Fruit fly (Drosophila melanogaster) whole organism, embryonic: ENCODE results near the gene mbm.

Source experiments
- Asciz ChIP-seq: fragments of 200-800 bp; sonication (Bioruptor generic); optimal IDR thresholded peaks from 2 replicates; lab custom pipeline; 2017; ENCODE audit warnings: missing biosample characterization, mild to moderate bottlenecking, missing genetic modification characterization, missing genetic modification reagents
- CG1024 ChIP-seq: fragments of 200-800 bp; sonication (Bioruptor generic); IDR thresholded peaks from 2 replicates; pipeline ENCODE4 v1.3.6; 2022; ENCODE audit warnings: missing biosample characterization, missing genetic modification characterization
- CG10462 ChIP-seq: fragments of 200-800 bp; sonication (Bioruptor generic); optimal IDR thresholded peaks from 2 replicates; lab custom pipeline; 2016; ENCODE audit warnings: missing biosample characterization, missing genetic modification characterization
- CG10543 ChIP-seq: fragments of 200-800 bp; sonication (Bioruptor generic); optimal IDR thresholded peaks from 3 replicates; lab custom pipeline; 2017; ENCODE audit warnings: missing biosample characterization, mild to moderate bottlenecking, missing genetic modification characterization, moderate library complexity
- CG11504 ChIP-seq: fragments of 200-800 bp; sonication (Bioruptor generic); optimal IDR thresholded peaks from 3 replicates; lab custom pipeline; 2019; ENCODE audit warnings: missing biosample characterization, mild to moderate bottlenecking, missing genetic modification characterization, moderate library complexity
- CG11723 ChIP-seq: fragments of 200-800 bp; sonication (Bioruptor generic); optimal IDR thresholded peaks from 2 replicates; lab custom pipeline; 2017; ENCODE audit warnings: missing biosample characterization, mild to moderate bottlenecking, missing genetic modification characterization
- CG12104 ChIP-seq: fragments of 200-800 bp; sonication (Bioruptor generic); optimal IDR thresholded peaks from 3 replicates; lab custom pipeline; 2016; ENCODE audit warnings: missing biosample characterization, missing genetic modification characterization
- CG12155 ChIP-seq: fragments of 200-800 bp; sonication (Bioruptor generic); optimal IDR thresholded peaks from 3 replicates; lab custom pipeline; 2016; ENCODE audit warnings: missing biosample characterization, missing genetic modification characterization
- CG14667 ChIP-seq: fragments of 200-800 bp; sonication (Bioruptor generic); IDR thresholded peaks from 2 replicates; pipeline ENCODE4 v1.3.6; 2022; ENCODE audit warnings: missing biosample characterization, missing genetic modification characterization
- CG1529 ChIP-seq: fragments of 200-800 bp; sonication (Bioruptor generic); optimal IDR thresholded peaks from 3 replicates; lab custom pipeline; 2018; ENCODE audit warnings: missing biosample characterization, missing genetic modification characterization
- CG17385 ChIP-seq: fragments of 200-800 bp; sonication (Bioruptor generic); optimal IDR thresholded peaks from 3 replicates; lab custom pipeline; 2018; ENCODE audit warnings: missing biosample characterization, mild to moderate bottlenecking, missing genetic modification characterization
- CG18262 ChIP-seq: fragments of 200-800 bp; optimal IDR thresholded peaks from 3 replicates; lab custom pipeline; 2019; ENCODE audit warnings: missing biosample characterization, mild to moderate bottlenecking, missing genetic modification characterization, moderate library complexity
- CG2120 ChIP-seq: fragments of 200-800 bp; sonication (Bioruptor generic); optimal IDR thresholded peaks from 3 replicates; lab custom pipeline; 2016; ENCODE audit warnings: missing biosample characterization, missing genetic modification characterization
- CG2202 ChIP-seq: fragments of 200-800 bp; sonication (Bioruptor generic); optimal IDR thresholded peaks from 2 replicates; lab custom pipeline; 2018; ENCODE audit warnings: missing biosample characterization, mild to moderate bottlenecking, missing genetic modification characterization
- CG30403 ChIP-seq: fragments of 200-800 bp; sonication (Bioruptor generic); optimal IDR thresholded peaks from 3 replicates; lab custom pipeline; 2016; ENCODE audit warnings: missing biosample characterization, missing genetic modification characterization
- CG32772 ChIP-seq: fragments of 200-800 bp; sonication (Bioruptor generic); IDR thresholded peaks from 2 replicates; pipeline ENCODE4 v1.3.6; 2022; ENCODE audit warnings: missing biosample characterization, missing genetic modification characterization
- CG3281 ChIP-seq: fragments of 200-800 bp; sonication (Bioruptor generic); optimal IDR thresholded peaks from 3 replicates; lab custom pipeline; 2017; ENCODE audit warnings: missing biosample characterization, mild to moderate bottlenecking, missing genetic modification characterization
- CG6654 ChIP-seq: fragments of 200-800 bp; sonication (Bioruptor generic); optimal IDR thresholded peaks from 2 replicates; lab custom pipeline; 2017; ENCODE audit warnings: missing biosample characterization, mild to moderate bottlenecking, missing genetic modification characterization
- CG7928 ChIP-seq: fragments of 200-800 bp; sonication (Bioruptor generic); optimal IDR thresholded peaks from 2 replicates; lab custom pipeline; 2017; ENCODE audit warnings: missing biosample characterization, mild to moderate bottlenecking, missing genetic modification characterization
- CG7987 ChIP-seq: fragments of 200-800 bp; sonication (Bioruptor generic); optimal IDR thresholded peaks from 2 replicates; lab custom pipeline; 2018; ENCODE audit warnings: missing biosample characterization, mild to moderate bottlenecking, missing genetic modification characterization, moderate library complexity
- D ChIP-seq, 2 experiments: fragments of 200-800 bp in 1 of 2; fragments of >200 bp in 1 of 2; sonication (Bioruptor generic) in 1 of 2; optimal IDR thresholded peaks; 2 replicates in 1 of 2; 3 replicates in 1 of 2; lab custom pipeline; 2017; ENCODE audit warnings: mild to moderate bottlenecking in 1 of 2, missing biosample characterization in 1 of 2, missing genetic modification characterization in 1 of 2, missing genetic modification reagents in 1 of 2
- Dref ChIP-seq: fragments of 200-800 bp; sonication (Bioruptor generic); IDR thresholded peaks from 2 replicates; pipeline ENCODE4 v1.3.6; 2022; ENCODE audit warnings: missing biosample characterization, missing genetic modification characterization
- ERR ChIP-seq: fragments of 200-800 bp; sonication (Bioruptor generic); optimal IDR thresholded peaks from 2 replicates; lab custom pipeline; 2016; ENCODE audit warnings: missing biosample characterization, missing genetic modification characterization
- Fer2 ChIP-seq: fragments of 200-800 bp; sonication (Bioruptor generic); optimal IDR thresholded peaks from 2 replicates; lab custom pipeline; 2018; ENCODE audit warnings: missing biosample characterization, mild to moderate bottlenecking, missing genetic modification characterization, moderate library complexity
- HLHmδ ChIP-seq: fragments of 200-800 bp; sonication (Bioruptor generic); optimal IDR thresholded peaks from 2 replicates; lab custom pipeline; 2018; ENCODE audit warnings: missing biosample characterization, mild to moderate bottlenecking, missing genetic modification characterization, moderate library complexity
- Hey ChIP-seq: fragments of 200-800 bp; sonication (Bioruptor generic); optimal IDR thresholded peaks from 3 replicates; lab custom pipeline; 2018; ENCODE audit warnings: missing biosample characterization, mild to moderate bottlenecking, missing genetic modification characterization
- HmgD ChIP-seq: fragments of 200-800 bp; sonication (Bioruptor generic); optimal IDR thresholded peaks from 3 replicates; lab custom pipeline; 2016; ENCODE audit warnings: missing biosample characterization, missing genetic modification characterization
- Hmr ChIP-seq: fragments of 200-800 bp; sonication (Bioruptor generic); optimal IDR thresholded peaks from 3 replicates; lab custom pipeline; 2017; ENCODE audit warnings: mild to moderate bottlenecking, missing biosample characterization, missing genetic modification reagents, missing genetic modification characterization
- Lim3 ChIP-seq: fragments of 200-800 bp; sonication (Bioruptor generic); IDR thresholded peaks from 2 replicates; pipeline ENCODE4 v1.3.6; 2022; ENCODE audit warnings: missing biosample characterization, missing genetic modification characterization
- MTF-1 ChIP-seq: fragments of 200-800 bp; sonication (Bioruptor generic); optimal IDR thresholded peaks from 2 replicates; lab custom pipeline; 2018; ENCODE audit warnings: missing biosample characterization, mild to moderate bottlenecking, missing genetic modification characterization, borderline replicate concordance
- Mad ChIP-seq: fragments of 200-800 bp; sonication (Bioruptor generic); optimal IDR thresholded peaks from 2 replicates; lab custom pipeline; 2016; ENCODE audit warnings: missing biosample characterization, missing genetic modification characterization
- Mes4 ChIP-seq: fragments of 200-800 bp; sonication (Bioruptor generic); optimal IDR thresholded peaks from 2 replicates; lab custom pipeline; 2016; ENCODE audit warnings: missing biosample characterization, missing genetic modification characterization
- Neu2 ChIP-seq: fragments of 200-800 bp; sonication (Bioruptor generic); optimal IDR thresholded peaks from 3 replicates; lab custom pipeline; 2016; ENCODE audit warnings: missing biosample characterization, missing genetic modification characterization, borderline replicate concordance
- Oli ChIP-seq: fragments of 200-800 bp; sonication (Bioruptor generic); optimal IDR thresholded peaks from 2 replicates; lab custom pipeline; 2018; ENCODE audit warnings: missing biosample characterization, mild to moderate bottlenecking, missing genetic modification characterization, moderate library complexity
- Poxn ChIP-seq: fragments of 200-800 bp; sonication (Bioruptor generic); IDR thresholded peaks from 2 replicates; pipeline ENCODE4 v1.3.6; 2022; ENCODE audit warnings: missing biosample characterization, missing genetic modification characterization
- Xrp1 ChIP-seq: fragments of 200-800 bp; sonication (Bioruptor generic); IDR thresholded peaks from 2 replicates; pipeline ENCODE4 v1.3.6; 2022; ENCODE audit warnings: missing biosample characterization, missing genetic modification characterization
- dan ChIP-seq: fragments of 200-800 bp; sonication (Bioruptor generic); IDR thresholded peaks from 2 replicates; pipeline ENCODE4 v1.3.6; 2022; ENCODE audit warnings: missing biosample characterization, missing genetic modification characterization
- ems ChIP-seq: fragments of 200-800 bp; sonication (Bioruptor generic); optimal IDR thresholded peaks from 3 replicates; lab custom pipeline; 2016; ENCODE audit warnings: missing biosample characterization, missing genetic modification characterization
- gcm ChIP-seq: fragments of 200-800 bp; sonication (Bioruptor generic); optimal IDR thresholded peaks from 2 replicates; lab custom pipeline; 2019; ENCODE audit warnings: missing biosample characterization, mild to moderate bottlenecking, missing genetic modification characterization, moderate library complexity
- hkb ChIP-seq, 2 experiments: fragments of 200-800 bp in 1 of 2; fragments of >200 bp in 1 of 2; sonication (Bioruptor generic) in 1 of 2; IDR thresholded peaks in 1 of 2; optimal IDR thresholded peaks in 1 of 2; 2 replicates each; pipeline versions ENCODE4 v1.3.6 to Lab custom; 2017 to 2022; ENCODE audit warnings: missing biosample characterization in 1 of 2, missing genetic modification characterization in 1 of 2
- ken ChIP-seq: fragments of 200-800 bp; sonication (Bioruptor generic); IDR thresholded peaks from 3 replicates; pipeline ENCODE4 v1.3.6; 2022; ENCODE audit warnings: missing biosample characterization, missing genetic modification characterization
- lilli ChIP-seq: fragments of 200-800 bp; sonication (Bioruptor generic); optimal IDR thresholded peaks from 3 replicates; lab custom pipeline; 2016; ENCODE audit warnings: missing biosample characterization, missing genetic modification characterization
- lola ChIP-seq, 3 experiments: fragments of >200 bp in 2 of 3; fragments of 200-800 bp in 1 of 3; sonication (Bioruptor generic) in 1 of 3; optimal IDR thresholded peaks; 2 replicates each; lab custom pipeline; 2017 to 2019; ENCODE audit warnings: missing biosample characterization in 3 of 3, missing genetic modification characterization in 3 of 3, mild to moderate bottlenecking in 1 of 3, moderate library complexity in 1 of 3
- nerfin-1 ChIP-seq: fragments of 200-800 bp; sonication (Bioruptor generic); optimal IDR thresholded peaks from 3 replicates; lab custom pipeline; 2019; ENCODE audit warnings: missing biosample characterization, mild to moderate bottlenecking, missing genetic modification characterization, moderate library complexity
- pfk ChIP-seq: fragments of 200-800 bp; sonication (Bioruptor generic); optimal IDR thresholded peaks from 2 replicates; lab custom pipeline; 2018; ENCODE audit warnings: missing biosample characterization, mild to moderate bottlenecking, missing genetic modification characterization, moderate library complexity
- pzg ChIP-seq: fragments of 200-800 bp; sonication (Bioruptor generic); optimal IDR thresholded peaks from 3 replicates; lab custom pipeline; 2018; ENCODE audit warnings: missing biosample characterization, mild to moderate bottlenecking, missing genetic modification characterization, moderate library complexity
- scrt ChIP-seq: fragments of 200-800 bp; sonication (Bioruptor generic); optimal IDR thresholded peaks from 2 replicates; lab custom pipeline; 2018; ENCODE audit warnings: missing biosample characterization, mild to moderate bottlenecking, missing genetic modification characterization, moderate library complexity
- toy ChIP-seq: fragments of 200-800 bp; sonication (Bioruptor generic); IDR thresholded peaks from 2 replicates; pipeline ENCODE4 v1.3.6; 2022; ENCODE audit warnings: missing biosample characterization, missing genetic modification characterization
- tx ChIP-seq: fragments of 200-800 bp; sonication (Bioruptor generic); optimal IDR thresholded peaks from 2 replicates; lab custom pipeline; 2016; ENCODE audit warnings: missing biosample characterization, missing genetic modification characterization
- yki ChIP-seq: fragments of >200 bp; optimal IDR thresholded peaks from 3 replicates; lab custom pipeline; 2018

The mbm gene

DNA sequence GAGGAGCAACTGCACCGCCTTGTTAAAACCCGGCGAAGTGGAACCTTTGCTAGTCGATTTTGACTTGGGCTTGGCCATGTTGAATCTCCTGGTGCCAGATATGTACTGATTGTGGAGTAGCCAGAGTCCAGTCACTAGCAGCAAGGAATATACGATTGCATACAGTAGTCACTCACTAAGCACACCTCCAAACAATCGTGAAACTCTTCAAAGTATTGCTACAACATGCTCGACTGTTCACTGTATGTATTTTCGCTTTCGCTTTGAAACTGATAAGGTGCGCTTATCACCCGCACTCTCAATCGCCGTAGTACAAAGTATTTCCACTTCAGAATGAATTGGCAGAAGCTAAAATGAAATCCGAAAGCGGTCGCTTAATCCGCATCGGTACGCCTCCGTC is 12.9 kb upstream of the mbm start (continued):
- peak; percentile 60 for TF ChIP-seq ERR (GFP tag; lab: Kevin White, UChicago)
- TF ChIP-seq Fer2 (tag; lab: Kevin White, UChicago): peak; percentile 38
- peak; percentile 24; the same call in 1 of the 2 replicates for TF ChIP-seq CG32772 (GFP tag; lab: Robert Waterston, UW)
- peak; percentile 85 for TF ChIP-seq Hmr (GFP tag; lab: Kevin White, UChicago)
- peak; percentile 22 for TF ChIP-seq pzg (GFP tag; lab: Kevin White, UChicago)
- TF ChIP-seq CG2202: no peak
- peak; percentile 70 for TF ChIP-seq tx
- peak; percentile 11 for TF ChIP-seq Mad (GFP tag; lab: Kevin White, UChicago)
- peak; percentile 41 for TF ChIP-seq CG7987 (GFP tag; lab: Kevin White, UChicago)
- peak; percentile 13 for TF ChIP-seq HmgD (GFP tag; lab: Kevin White, UChicago)
- TF ChIP-seq CG10543 (GFP tag; lab: Kevin White, UChicago): peak; percentile 74
- TF ChIP-seq hkb (optimal IDR thresholded peaks at IDR 0.05; lab: Kevin White, UChicago): no peak
- TF ChIP-seq hkb (GFP tag; IDR thresholded peaks at IDR 0.05; lab: Robert Waterston, UW): peak; percentile 75
- TF ChIP-seq nerfin-1 (tag; lab: Kevin White, UChicago): no peak
- no peak for TF ChIP-seq yki (lab: Kevin White, UChicago)
- TF ChIP-seq CG11504: peak; percentile 56
- peak; percentile 19 for TF ChIP-seq HLHmδ
- TF ChIP-seq dan (GFP tag; lab: Robert Waterston, UW): no peak
- peak; percentile 77; the same call in 2 of the 3 replicates for TF ChIP-seq ken
- TF ChIP-seq CG17385 (GFP tag; lab: Kevin White, UChicago): peak; percentile 70
- TF ChIP-seq CG2120 (GFP tag; lab: Kevin White, UChicago): peak; percentile 90
- TF ChIP-seq CG6654 (GFP tag; lab: Kevin White, UChicago): no peak
- no peak for TF ChIP-seq D (optimal IDR thresholded peaks at IDR 0.05; lab: Kevin White, UChicago)
- no peak for TF ChIP-seq D (GFP tag; optimal IDR thresholded peaks at IDR 0.05; lab: Kevin White, UChicago)
- TF ChIP-seq pfk (GFP tag; lab: Kevin White, UChicago): no peak
- TF ChIP-seq Neu2 (GFP tag; lab: Kevin White, UChicago): no peak
- TF ChIP-seq Asciz (GFP tag; lab: Kevin White, UChicago): no peak
- peak; percentile 26 for TF ChIP-seq CG18262 (tag; lab: Kevin White, UChicago)
- TF ChIP-seq Lim3 (GFP tag; lab: Robert Waterston, UW): no peak
- TF ChIP-seq CG11723: peak; percentile 36
- TF ChIP-seq CG7928: peak; percentile 31
- no peak for TF ChIP-seq lola (GFP tag; optimal IDR thresholded peaks at IDR 0.05; lab: Kevin White, UChicago)
- 0 out of 2 replicates have a peak, but pooled peaks have one; percentile 32 for TF ChIP-seq CG14667 (GFP tag; lab: Robert Waterston, UW)
- TF ChIP-seq CG12155 (GFP tag; lab: Kevin White, UChicago): peak; percentile 64
- TF ChIP-seq CG10462: no peak
- TF ChIP-seq CG12104: peak; percentile 13
- peak; percentile 67 for TF ChIP-seq Xrp1 (GFP tag; lab: Robert Waterston, UW)
- no peak for TF ChIP-seq gcm
- peak; percentile 87 for TF ChIP-seq lilli (GFP tag; lab: Kevin White, UChicago)
- no peak for TF ChIP-seq Hey
- peak; percentile 4; the same call in 1 of the 2 replicates for TF ChIP-seq Poxn (GFP tag; lab: Robert Waterston, UW)
- TF ChIP-seq ems: peak; percentile 63
- peak; percentile 67 for TF ChIP-seq CG3281 (GFP tag; lab: Kevin White, UChicago)
- no peak for TF ChIP-seq toy (GFP tag; lab: Robert Waterston, UW)
- peak; percentile 62 for TF ChIP-seq MTF-1 (GFP tag; lab: Kevin White, UChicago)
- no peak for TF ChIP-seq CG1024 (GFP tag; lab: Robert Waterston, UW)
- no peak for TF ChIP-seq Mes4 (GFP tag; lab: Kevin White, UChicago)
- peak; percentile 36 for TF ChIP-seq Oli
- peak; percentile 37 for TF ChIP-seq Dref (GFP tag; lab: Robert Waterston, UW)
- no peak for TF ChIP-seq CG1529 (GFP tag; lab: Kevin White, UChicago)
- peak; percentile 59 for TF ChIP-seq scrt
- TF ChIP-seq CG30403 (GFP tag; lab: Kevin White, UChicago): peak; percentile 64
